Worm (Caenorhabditis elegans): Measurements from ENCODE around the gene clec-82.

- TF ChIP-seq flh-1 (GFP tag; optimal IDR thresholded peaks at IDR 0.05) (no peak), hlh-1 (tag; optimal IDR thresholded peaks at IDR 0.05) (no peak), unc-62 (GFP tag; optimal IDR thresholded peaks at IDR 0.05) (no peak)
These were observed 6.7 kb downstream of the clec-82 start, which contains the start of gene clec-84 for ce11 chrIV:2842162-2842561.

All from whole organism, mixed stage, embryonic.